Worm (Caenorhabditis elegans) whole organism, L4 larva: ENCODE data around the gene C29A12.1.

Experiments used
- F10B5.3 ChIP-seq: sonication (generic microtip); optimal IDR thresholded peaks from 2 replicates; lab custom pipeline; 2016; ENCODE audit warnings: mild to moderate bottlenecking, missing genetic modification characterization, missing compliant biosample characterization
- F37D6.2 ChIP-seq: sonication (generic microtip); optimal IDR thresholded peaks from 2 replicates; lab custom pipeline; 2016; ENCODE audit warnings: mild to moderate bottlenecking, missing genetic modification characterization, missing compliant biosample characterization
- R02D3.7 ChIP-seq: fragments of 150-350 bp; sonication (generic microtip); optimal IDR thresholded peaks from 3 replicates; lab custom pipeline; 2014; ENCODE audit warnings: missing biosample characterization, missing genetic modification characterization
- T20F7.1 ChIP-seq: fragments of 200-800 bp; sonication (Bioruptor generic); optimal IDR thresholded peaks from 2 replicates; lab custom pipeline; 2018; ENCODE audit warnings: mild to moderate bottlenecking, missing genetic modification characterization, missing compliant biosample characterization
- aha-1 ChIP-seq: fragments of 150-350 bp; peaks from one replicate; lab custom pipeline; 2014; ENCODE audit warnings: missing biosample characterization, missing genetic modification characterization
- ceh-20 ChIP-seq: fragments of 200-800 bp; sonication (Bioruptor generic); IDR thresholded peaks from 2 replicates; pipeline ENCODE4 v1.3.6; 2022; ENCODE audit warnings: missing genetic modification reagents, missing genetic modification characterization, missing compliant biosample characterization
- cey-2 ChIP-seq: sonication (generic microtip); optimal IDR thresholded peaks from 3 replicates; lab custom pipeline; 2017; ENCODE audit warnings: missing genetic modification characterization, mild to moderate bottlenecking, missing compliant biosample characterization, antibody characterized with exemption, borderline replicate concordance; ENCODE audit not compliant: insufficient read depth
- ctbp-1 ChIP-seq: fragments of 200-800 bp; sonication (Bioruptor generic); IDR thresholded peaks from 2 replicates; pipeline ENCODE4 v1.3.6; 2022; ENCODE audit warnings: missing genetic modification reagents, missing genetic modification characterization, missing compliant biosample characterization
- daf-16 ChIP-seq, 3 experiments: sonication (generic microtip); optimal IDR thresholded peaks; 2 replicates each; lab custom pipeline; 2016 to 2017; ENCODE audit warnings: missing genetic modification characterization in 3 of 3, missing genetic modification reagents in 3 of 3, mild to moderate bottlenecking in 2 of 3, missing compliant biosample characterization in 2 of 3, missing biosample characterization in 1 of 3, moderate library complexity in 1 of 3
- dmd-6 ChIP-seq: fragments of 200-800 bp; sonication (Bioruptor generic); IDR thresholded peaks from 2 replicates; pipeline ENCODE4 v1.3.6; 2022; ENCODE audit warnings: missing genetic modification reagents, missing genetic modification characterization, missing compliant biosample characterization
- dmd-9 ChIP-seq: fragments of 200-800 bp; sonication (Bioruptor generic); IDR thresholded peaks from 2 replicates; pipeline ENCODE4 v1.3.6; 2022; ENCODE audit warnings: missing genetic modification reagents, missing genetic modification characterization, missing compliant biosample characterization
- dpl-1 ChIP-seq: fragments of 150-350 bp; optimal IDR thresholded peaks from 2 replicates; lab custom pipeline; 2014; ENCODE audit warnings: missing biosample characterization, missing genetic modification reagents, missing genetic modification characterization
- dve-1 ChIP-seq: sonication (generic microtip); optimal IDR thresholded peaks from 2 replicates; lab custom pipeline; 2017; ENCODE audit warnings: antibody characterized with exemption, mild to moderate bottlenecking, missing genetic modification characterization, missing compliant biosample characterization; ENCODE audit not compliant: insufficient read depth
- egl-27 ChIP-seq: sonication (generic microtip); optimal IDR thresholded peaks from 3 replicates; lab custom pipeline; 2017; ENCODE audit warnings: missing biosample characterization, missing genetic modification reagents, missing genetic modification characterization
- egl-43 ChIP-seq: fragments of 200-800 bp; sonication (Bioruptor generic); IDR thresholded peaks from 2 replicates; pipeline ENCODE4 v1.3.6; 2022; ENCODE audit warnings: missing genetic modification reagents, missing genetic modification characterization, missing compliant biosample characterization
- gei-8 ChIP-seq: fragments of 200-800 bp; sonication (Bioruptor generic); optimal IDR thresholded peaks from 2 replicates; lab custom pipeline; 2018; ENCODE audit warnings: mild to moderate bottlenecking, missing genetic modification characterization, missing compliant biosample characterization
- hif-1 ChIP-seq, 2 experiments: sonication (generic microtip); optimal IDR thresholded peaks; 2 replicates each; lab custom pipeline; 2016 to 2017; ENCODE audit warnings: missing compliant biosample characterization in 2 of 2, missing genetic modification characterization in 2 of 2, missing genetic modification reagents in 2 of 2, missing genotype in 2 of 2, mild to moderate bottlenecking in 1 of 2
- hlh-11 ChIP-seq: fragments of 200-800 bp; sonication (Bioruptor generic); optimal IDR thresholded peaks from 2 replicates; lab custom pipeline; 2018; ENCODE audit warnings: mild to moderate bottlenecking, missing genetic modification characterization, missing compliant biosample characterization
- hlh-30 ChIP-seq: sonication (generic microtip); optimal IDR thresholded peaks from 2 replicates; lab custom pipeline; 2017; ENCODE audit warnings: antibody characterized with exemption, mild to moderate bottlenecking, missing genetic modification characterization, missing compliant biosample characterization; ENCODE audit not compliant: insufficient read depth
- jun-1 ChIP-seq: fragments of 150-350 bp; optimal IDR thresholded peaks from 2 replicates; lab custom pipeline; 2014; ENCODE audit warnings: missing biosample characterization, missing genetic modification reagents, missing genetic modification characterization
- lin-15B ChIP-seq: fragments of 150-350 bp; sonication (generic microtip); optimal IDR thresholded peaks from 3 replicates; lab custom pipeline; 2014; ENCODE audit warnings: missing biosample characterization, missing genetic modification characterization
- lin-38 ChIP-seq: fragments of 200-800 bp; sonication (Bioruptor generic); IDR thresholded peaks from 2 replicates; pipeline ENCODE4 v1.3.6; 2022; ENCODE audit warnings: missing genetic modification reagents, missing genetic modification characterization, missing compliant biosample characterization
- lin-39 ChIP-seq: fragments of 150-350 bp; optimal IDR thresholded peaks from 2 replicates; lab custom pipeline; 2014; ENCODE audit warnings: missing biosample characterization, missing genetic modification reagents, missing genetic modification characterization
- lsy-2 ChIP-seq, 2 experiments: fragments of 150-350 bp in 1 of 2; sonication (generic microtip) in 1 of 2; optimal IDR thresholded peaks; 2 replicates each; lab custom pipeline; 2014 to 2017; ENCODE audit warnings: missing biosample characterization in 2 of 2, missing genetic modification characterization in 2 of 2
- mdl-1 ChIP-seq, 2 experiments: fragments of 150-350 bp in 1 of 2; sonication (generic microtip) in 1 of 2; optimal IDR thresholded peaks; 2 replicates each; lab custom pipeline; 2014 to 2017; ENCODE audit warnings: missing biosample characterization in 2 of 2, missing genetic modification characterization in 2 of 2
- mes-2 ChIP-seq: sonication (generic microtip); optimal IDR thresholded peaks from 2 replicates; lab custom pipeline; 2016; ENCODE audit warnings: missing genotype, mild to moderate bottlenecking, missing genetic modification characterization, missing compliant biosample characterization; ENCODE audit not compliant: poor library complexity, severe bottlenecking
- mxl-3 ChIP-seq: fragments of 200-800 bp; sonication (Bioruptor generic); optimal IDR thresholded peaks from 2 replicates; lab custom pipeline; 2018; ENCODE audit warnings: mild to moderate bottlenecking, missing genetic modification characterization, missing compliant biosample characterization
- nhr-10 ChIP-seq: fragments of 150-350 bp; optimal IDR thresholded peaks from 2 replicates; lab custom pipeline; 2014; ENCODE audit warnings: missing biosample characterization, missing genetic modification characterization
- nhr-237 ChIP-seq: sonication (generic microtip); optimal IDR thresholded peaks from 2 replicates; lab custom pipeline; 2017; ENCODE audit warnings: missing biosample characterization, missing genetic modification characterization
- nhr-25 ChIP-seq: sonication (generic microtip); optimal IDR thresholded peaks from 2 replicates; lab custom pipeline; 2017; ENCODE audit warnings: missing genetic modification characterization, mild to moderate bottlenecking, missing compliant biosample characterization, antibody characterized with exemption, moderate library complexity, borderline replicate concordance; ENCODE audit not compliant: insufficient read depth
- nhr-28 ChIP-seq: fragments of 150-350 bp; optimal IDR thresholded peaks from 2 replicates; lab custom pipeline; 2014; ENCODE audit warnings: missing biosample characterization, missing genetic modification characterization
- nhr-48 ChIP-seq: sonication (generic microtip); optimal IDR thresholded peaks from 2 replicates; lab custom pipeline; 2016; ENCODE audit warnings: mild to moderate bottlenecking, missing genetic modification characterization, missing compliant biosample characterization
- nhr-77 ChIP-seq: fragments of 150-350 bp; optimal IDR thresholded peaks from 2 replicates; lab custom pipeline; 2014; ENCODE audit warnings: missing biosample characterization, missing genetic modification characterization
- php-3 ChIP-seq: fragments of 200-800 bp; sonication (Bioruptor generic); IDR thresholded peaks from 2 replicates; pipeline ENCODE4 v1.3.6; 2022; ENCODE audit warnings: missing genetic modification reagents, missing genetic modification characterization, missing compliant biosample characterization
- pqm-1 ChIP-seq: sonication (generic microtip); optimal IDR thresholded peaks from 2 replicates; lab custom pipeline; 2017; ENCODE audit warnings: missing biosample characterization, missing genetic modification characterization
- set-16 ChIP-seq: fragments of 200-800 bp; sonication (Bioruptor generic); IDR thresholded peaks from 2 replicates; pipeline ENCODE4 v1.3.6; 2022; ENCODE audit warnings: missing genetic modification reagents, missing genetic modification characterization, missing compliant biosample characterization
- snpc-1.2 ChIP-seq: fragments of 200-800 bp; sonication (Bioruptor generic); IDR thresholded peaks from 2 replicates; pipeline ENCODE4 v1.3.6; 2022; ENCODE audit warnings: missing genetic modification reagents, missing genetic modification characterization, missing compliant biosample characterization
- snpc-4 ChIP-seq: fragments of 150-350 bp; optimal IDR thresholded peaks from 2 replicates; lab custom pipeline; 2014; ENCODE audit warnings: missing biosample characterization, missing genetic modification characterization
- tag-97 ChIP-seq: fragments of 200-800 bp; sonication (Bioruptor generic); IDR thresholded peaks from 2 replicates; pipeline ENCODE4 v1.3.6; 2022; ENCODE audit warnings: missing genetic modification characterization, missing compliant biosample characterization
- unc-62 ChIP-seq, 3 experiments: fragments of 150-350 bp in 1 of 3; sonication (generic microtip); optimal IDR thresholded peaks in 2 of 3; peaks in 1 of 3; 1 replicate in 1 of 3; 2 replicates in 2 of 3; lab custom pipeline; 2014 to 2017; ENCODE audit warnings: missing biosample characterization in 3 of 3, missing genetic modification characterization in 3 of 3, missing genetic modification reagents in 3 of 3, missing genotype in 1 of 3
- vab-7 ChIP-seq: fragments of 200-800 bp; sonication (Bioruptor generic); IDR thresholded peaks from 2 replicates; pipeline ENCODE4 v1.3.6; 2022; ENCODE audit warnings: missing genetic modification reagents, missing genetic modification characterization, missing compliant biosample characterization

The C29A12.1 gene

ce11 chrV:10860526-10861037 lies 47.3 kb upstream of the C29A12.1 start:
- TF ChIP-seq ctbp-1 (GFP tag; lab: Robert Waterston, UW) (no peak), unc-62 (GFP tag; optimal IDR thresholded peaks at IDR 0.05 in 1 of 2; lab: Kevin White, UChicago) (peak in 1 of 2 experiments; percentile 98), unc-62 (tag; optimal IDR thresholded peaks at IDR 0.05; lab: Kevin White, UChicago) (no peak)

ce11 chrV:10859775-10860174 lies 46.5 kb upstream of the C29A12.1 start:
- TF ChIP-seq mes-2 (tag; lab: Kevin White, UChicago) (no peak), R02D3.7 (tag; lab: Kevin White, UChicago) (no peak), nhr-28 (tag; lab: Kevin White, UChicago) (peak; percentile 91), tag-97 (GFP tag; lab: Robert Waterston, UW) (no peak), pqm-1 (tag; lab: Kevin White, UChicago) (peak; percentile 94), dmd-6 (peak; percentile 74), daf-16 (GFP tag; optimal IDR thresholded peaks at IDR 0.05; lab: Kevin White, UChicago) (no peak), daf-16 (tag; optimal IDR thresholded peaks at IDR 0.05; lab: Kevin White, UChicago) (peak; percentile 63), dpl-1 (GFP tag; lab: Kevin White, UChicago) (peak; percentile 4), lsy-2 (tag; optimal IDR thresholded peaks at IDR 0.05; lab: Kevin White, UChicago) (peak in 1 of 2 experiments; percentile 43), F10B5.3 (tag; lab: Kevin White, UChicago) (no peak), nhr-48 (tag; lab: Kevin White, UChicago) (peak; percentile 36), nhr-77 (tag; lab: Kevin White, UChicago) (peak; percentile 69), nhr-10 (no peak), php-3 (GFP tag; lab: Robert Waterston, UW) (peak; percentile 60; the same call in 1 of the 2 replicates), lin-38 (GFP tag; lab: Robert Waterston, UW) (no peak), dve-1 (peak; percentile 55), ceh-20 (GFP tag; lab: Robert Waterston, UW) (no peak), mxl-3 (GFP tag; lab: Kevin White, UChicago) (peak; percentile 23), hlh-11 (tag; lab: Kevin White, UChicago) (peak; percentile 67), cey-2 (peak; percentile 26), aha-1 (tag; lab: Kevin White, UChicago) (peak; percentile 99), hlh-30 (peak; percentile 23), dmd-9 (no peak), mdl-1 (tag; optimal IDR thresholded peaks at IDR 0.05; lab: Kevin White, UChicago) (peak in 1 of 2 experiments; percentile 43), hif-1 (tag; optimal IDR thresholded peaks at IDR 0.05; lab: Kevin White, UChicago) (peak in 1 of 2 experiments; percentile 33), unc-62 (GFP tag; optimal IDR thresholded peaks at IDR 0.05 in 1 of 2; lab: Kevin White, UChicago) (peak in 1 of 2 experiments; percentile 2), unc-62 (tag; optimal IDR thresholded peaks at IDR 0.05; lab: Kevin White, UChicago) (no peak)

ce11 chrV:10859048-10859637 lies 45.9 kb upstream of the C29A12.1 start:
- TF ChIP-seq hlh-30 (peak; percentile 73), nhr-10 (no peak), F37D6.2 (no peak), daf-16 (GFP tag; optimal IDR thresholded peaks at IDR 0.05; lab: Kevin White, UChicago) (no peak), daf-16 (tag; optimal IDR thresholded peaks at IDR 0.05; lab: Kevin White, UChicago) (peak; percentile 77), aha-1 (tag; lab: Kevin White, UChicago) (peak; percentile 80), gei-8 (GFP tag; lab: Kevin White, UChicago) (no peak), mxl-3 (GFP tag; lab: Kevin White, UChicago) (peak; percentile 32), T20F7.1 (GFP tag; lab: Kevin White, UChicago) (no peak), unc-62 (GFP tag; optimal IDR thresholded peaks at IDR 0.05 in 1 of 2; lab: Kevin White, UChicago) (peak in 1 of 2 experiments; percentile 71), unc-62 (tag; optimal IDR thresholded peaks at IDR 0.05; lab: Kevin White, UChicago) (no peak), dmd-6 (peak; percentile 84), dve-1 (peak; percentile 9), php-3 (GFP tag; lab: Robert Waterston, UW) (0 out of 2 replicates have a peak, but pooled peaks have one; percentile 39)

- TF ChIP-seq lin-15B = no peak
- TF ChIP-seq mdl-1 (tag; optimal IDR thresholded peaks at IDR 0.05; lab: Kevin White, UChicago) = peak; percentile 53 to 82
- TF ChIP-seq egl-43 (GFP tag; lab: Robert Waterston, UW) = peak; percentile 46; the same call in 1 of the 2 replicates
- no peak for TF ChIP-seq nhr-25 (tag; lab: Kevin White, UChicago)
- no peak for TF ChIP-seq snpc-1.2 (GFP tag; lab: Robert Waterston, UW)
- peak; percentile 34 for TF ChIP-seq dve-1
- no peak for TF ChIP-seq nhr-237 (tag; lab: Kevin White, UChicago)
- TF ChIP-seq vab-7 (GFP tag; lab: Robert Waterston, UW) = peak; percentile 44
- TF ChIP-seq jun-1 (tag; lab: Kevin White, UChicago) = no peak
- no peak for TF ChIP-seq lin-39 (tag; lab: Kevin White, UChicago)
- no peak for TF ChIP-seq egl-27 (tag; lab: Kevin White, UChicago)
- no peak for TF ChIP-seq snpc-4 (tag; lab: Kevin White, UChicago)
- TF ChIP-seq F10B5.3 (tag; lab: Kevin White, UChicago) = no peak
- TF ChIP-seq set-16 (GFP tag; lab: Robert Waterston, UW) = peak; percentile 74
- peak; percentile 47 for TF ChIP-seq mxl-3 (GFP tag; lab: Kevin White, UChicago)
Measured at ce11 chrV:10858340-10858739, 45.1 kb upstream of the C29A12.1 start.
